Fruit fly (Drosophila melanogaster) whole organism, embryonic: Measurements from ENCODE around the gene Rab9E.

Experiments used
- ATbp ChIP-seq: fragments of 200-800 bp; sonication (Bioruptor generic); optimal IDR thresholded peaks from 2 replicates; lab custom pipeline; 2017; ENCODE audit warnings: missing biosample characterization, mild to moderate bottlenecking, missing genetic modification characterization, missing genetic modification reagents
- Asciz ChIP-seq: fragments of 200-800 bp; sonication (Bioruptor generic); optimal IDR thresholded peaks from 2 replicates; lab custom pipeline; 2017; ENCODE audit warnings: missing biosample characterization, mild to moderate bottlenecking, missing genetic modification characterization, missing genetic modification reagents
- Atf6 ChIP-seq: fragments of 200-800 bp; sonication (Bioruptor generic); IDR thresholded peaks from 2 replicates; pipeline ENCODE4 v1.3.6; 2022; ENCODE audit warnings: missing biosample characterization, missing genetic modification characterization
- Awh ChIP-seq: fragments of 200-800 bp; sonication (Bioruptor generic); IDR thresholded peaks from 2 replicates; pipeline ENCODE4, ENCODE4 v1.3.6; 2022; ENCODE audit warnings: missing biosample characterization, missing genetic modification characterization
- BEAF-32 ChIP-seq: fragments of 200-800 bp; sonication (Bioruptor generic); optimal IDR thresholded peaks from 3 replicates; lab custom pipeline; 2017; ENCODE audit warnings: missing biosample characterization, missing genetic modification characterization, mild to moderate bottlenecking, moderate library complexity, missing genetic modification reagents
- CG10321 ChIP-seq: fragments of 200-800 bp; sonication (Bioruptor generic); IDR thresholded peaks from 2 replicates; pipeline ENCODE4 v1.3.6; 2022; ENCODE audit warnings: missing biosample characterization, missing genetic modification characterization
- CG10565 ChIP-seq: fragments of 200-800 bp; sonication (Bioruptor generic); optimal IDR thresholded peaks from 3 replicates; lab custom pipeline; 2016; ENCODE audit warnings: missing biosample characterization, mild to moderate bottlenecking, missing genetic modification characterization
- CG10979 ChIP-seq: fragments of 200-800 bp; sonication (Bioruptor generic); optimal IDR thresholded peaks from 2 replicates; lab custom pipeline; 2018; ENCODE audit warnings: missing biosample characterization, mild to moderate bottlenecking, missing genetic modification characterization, moderate library complexity
- CG11456 ChIP-seq: fragments of 200-800 bp; sonication (Bioruptor generic); IDR thresholded peaks from 3 replicates; pipeline ENCODE4 v1.3.6; 2022; ENCODE audit warnings: missing biosample characterization, missing genetic modification characterization
- CG11504 ChIP-seq: fragments of 200-800 bp; sonication (Bioruptor generic); optimal IDR thresholded peaks from 3 replicates; lab custom pipeline; 2019; ENCODE audit warnings: missing biosample characterization, mild to moderate bottlenecking, missing genetic modification characterization, moderate library complexity
- CG12942 ChIP-seq: fragments of 200-800 bp; sonication (Bioruptor generic); optimal IDR thresholded peaks from 3 replicates; lab custom pipeline; 2016; ENCODE audit warnings: missing biosample characterization, missing genetic modification characterization
- CG13624 ChIP-seq: fragments of 200-800 bp; sonication (Bioruptor generic); optimal IDR thresholded peaks from 2 replicates; lab custom pipeline; 2016; ENCODE audit warnings: missing biosample characterization, missing genetic modification characterization
- CG17186 ChIP-seq: fragments of 200-800 bp; sonication (Bioruptor generic); optimal IDR thresholded peaks from 3 replicates; lab custom pipeline; 2017; ENCODE audit warnings: missing biosample characterization, missing genetic modification reagents, missing genetic modification characterization
- CG1832 ChIP-seq: fragments of 200-800 bp; sonication (Bioruptor generic); optimal IDR thresholded peaks from 2 replicates; lab custom pipeline; 2017; ENCODE audit warnings: missing biosample characterization, mild to moderate bottlenecking, missing genetic modification characterization, inconsistent platforms
- CG31388 ChIP-seq: fragments of 200-800 bp; sonication (Bioruptor generic); optimal IDR thresholded peaks from 2 replicates; lab custom pipeline; 2016; ENCODE audit warnings: missing biosample characterization, missing genetic modification characterization
- CG32767 ChIP-seq: fragments of 200-800 bp; sonication (Bioruptor generic); IDR thresholded peaks from 2 replicates; pipeline ENCODE4 v1.3.6; 2022; ENCODE audit warnings: missing biosample characterization, missing genetic modification characterization
- CG3726 ChIP-seq: fragments of 200-800 bp; sonication (Bioruptor generic); IDR thresholded peaks from 3 replicates; pipeline ENCODE4, ENCODE4 v1.3.6; 2022; ENCODE audit warnings: missing biosample characterization, missing genetic modification characterization
- CG43689 ChIP-seq: fragments of 200-800 bp; sonication (Bioruptor generic); IDR thresholded peaks from 2 replicates; pipeline ENCODE4 v1.3.6; 2022; ENCODE audit warnings: missing biosample characterization, missing genetic modification characterization
- CG4707 ChIP-seq: fragments of 200-800 bp; sonication (Bioruptor generic); optimal IDR thresholded peaks from 2 replicates; lab custom pipeline; 2018; ENCODE audit warnings: missing biosample characterization, mild to moderate bottlenecking, missing genetic modification characterization, moderate library complexity
- CG4730 ChIP-seq: fragments of 200-800 bp; sonication (Bioruptor generic); IDR thresholded peaks from 2 replicates; pipeline ENCODE4 v1.3.6; 2022; ENCODE audit warnings: missing biosample characterization, missing genetic modification characterization
- CG4854 ChIP-seq: fragments of 200-800 bp; sonication (Bioruptor generic); optimal IDR thresholded peaks from 2 replicates; lab custom pipeline; 2016; ENCODE audit warnings: missing biosample characterization, missing genetic modification characterization, inconsistent platforms
- CG7786 ChIP-seq: fragments of 200-800 bp; sonication (Bioruptor generic); optimal IDR thresholded peaks from 2 replicates; lab custom pipeline; 2016; ENCODE audit warnings: missing biosample characterization, missing genetic modification characterization
- CG9215 ChIP-seq: fragments of 200-800 bp; sonication (Bioruptor generic); IDR thresholded peaks from 2 replicates; pipeline ENCODE4 v1.3.6; 2022; ENCODE audit warnings: missing biosample characterization, missing genetic modification characterization
- CG9437 ChIP-seq: fragments of 200-800 bp; sonication (Bioruptor generic); optimal IDR thresholded peaks from 2 replicates; lab custom pipeline; 2018; ENCODE audit warnings: missing biosample characterization, mild to moderate bottlenecking, missing genetic modification characterization
- HLH3B ChIP-seq: fragments of 200-800 bp; sonication (Bioruptor generic); IDR thresholded peaks from 2 replicates; pipeline ENCODE4 v1.3.6; 2022; ENCODE audit warnings: missing biosample characterization, missing genetic modification characterization
- HmgD ChIP-seq: fragments of 200-800 bp; sonication (Bioruptor generic); optimal IDR thresholded peaks from 3 replicates; lab custom pipeline; 2016; ENCODE audit warnings: missing biosample characterization, missing genetic modification characterization
- Lpt ChIP-seq: fragments of >200 bp; optimal IDR thresholded peaks from 2 replicates; lab custom pipeline; 2018; ENCODE audit warnings: missing biosample characterization, missing genetic modification characterization
- Optix ChIP-seq: fragments of 200-800 bp; sonication (Bioruptor generic); IDR thresholded peaks from 3 replicates; pipeline ENCODE4 v1.3.6; 2022; ENCODE audit warnings: missing biosample characterization, missing genetic modification characterization
- Side ChIP-seq: fragments of 200-800 bp; sonication (Bioruptor generic); optimal IDR thresholded peaks from 2 replicates; lab custom pipeline; 2016; ENCODE audit warnings: missing biosample characterization, missing genetic modification characterization
- Sox100B ChIP-seq: fragments of 200-800 bp; sonication (Bioruptor generic); optimal IDR thresholded peaks from 3 replicates; lab custom pipeline; 2018; ENCODE audit warnings: missing biosample characterization, mild to moderate bottlenecking, missing genetic modification characterization
- Sox102F ChIP-seq: fragments of 200-800 bp; sonication (Bioruptor generic); optimal IDR thresholded peaks from 2 replicates; lab custom pipeline; 2018; ENCODE audit warnings: missing biosample characterization, mild to moderate bottlenecking, missing genetic modification characterization, moderate library complexity
- Xbp1 ChIP-seq: fragments of 200-800 bp; sonication (Bioruptor generic); optimal IDR thresholded peaks from 3 replicates; lab custom pipeline; 2016; ENCODE audit warnings: missing biosample characterization, mild to moderate bottlenecking, missing genetic modification characterization
- ase ChIP-seq: fragments of 200-800 bp; sonication (Bioruptor generic); IDR thresholded peaks from 3 replicates; pipeline ENCODE4 v1.3.6; 2022; ENCODE audit warnings: missing biosample characterization, missing genetic modification characterization
- cg ChIP-seq: fragments of 200-800 bp; sonication (Bioruptor generic); optimal IDR thresholded peaks from 3 replicates; lab custom pipeline; 2019; ENCODE audit warnings: missing biosample characterization, mild to moderate bottlenecking, missing genetic modification characterization, moderate library complexity
- chif ChIP-seq, 2 experiments: fragments of 200-800 bp; sonication (Bioruptor generic); optimal IDR thresholded peaks; 3 replicates each; lab custom pipeline; 2016; ENCODE audit warnings: missing biosample characterization in 2 of 2, missing genetic modification characterization in 2 of 2
- chinmo ChIP-seq: fragments of 200-800 bp; sonication (Bioruptor generic); IDR thresholded peaks from 4 replicates; pipeline ENCODE4 v1.3.6; 2022; ENCODE audit warnings: missing biosample characterization, missing genetic modification characterization; ENCODE audit not compliant: partially characterized antibody
- chn ChIP-seq: fragments of 200-800 bp; sonication (Bioruptor generic); optimal IDR thresholded peaks from 2 replicates; lab custom pipeline; 2016; ENCODE audit warnings: missing biosample characterization, missing genetic modification characterization
- crp ChIP-seq, 2 experiments: fragments of 200-800 bp; sonication (Bioruptor generic); optimal IDR thresholded peaks; 2 replicates in 1 of 2; 3 replicates in 1 of 2; lab custom pipeline; 2017; ENCODE audit warnings: missing biosample characterization in 2 of 2, missing genetic modification characterization in 2 of 2, mild to moderate bottlenecking in 1 of 2, moderate library complexity in 1 of 2
- exex ChIP-seq: fragments of 200-800 bp; sonication (Bioruptor generic); optimal IDR thresholded peaks from 4 replicates; lab custom pipeline; 2018; ENCODE audit warnings: missing biosample characterization, mild to moderate bottlenecking, missing genetic modification characterization, moderate library complexity
- fd64A ChIP-seq: fragments of 200-800 bp; sonication (Bioruptor generic); optimal IDR thresholded peaks from 3 replicates; lab custom pipeline; 2018; ENCODE audit warnings: missing biosample characterization, mild to moderate bottlenecking, missing genetic modification characterization
- ham ChIP-seq: fragments of 200-800 bp; sonication (Bioruptor generic); IDR thresholded peaks from 2 replicates; pipeline ENCODE4 v1.3.6; 2022; ENCODE audit warnings: missing biosample characterization, missing genetic modification characterization
- lab ChIP-seq: fragments of 200-800 bp; sonication (Bioruptor generic); optimal IDR thresholded peaks from 3 replicates; lab custom pipeline; 2017; ENCODE audit warnings: missing biosample characterization, missing genetic modification characterization, mild to moderate bottlenecking, moderate library complexity, missing genetic modification reagents
- nau ChIP-seq: fragments of 200-800 bp; sonication (Bioruptor generic); optimal IDR thresholded peaks from 3 replicates; lab custom pipeline; 2017; ENCODE audit warnings: missing biosample characterization, mild to moderate bottlenecking, missing genetic modification characterization, missing genetic modification reagents
- otp ChIP-seq: fragments of 200-800 bp; sonication (Bioruptor generic); IDR thresholded peaks from 3 replicates; pipeline ENCODE4, ENCODE4 v1.3.6; 2022; ENCODE audit warnings: missing biosample characterization, missing genetic modification characterization
- pb ChIP-seq: fragments of 200-800 bp; sonication (Bioruptor generic); optimal IDR thresholded peaks from 3 replicates; lab custom pipeline; 2016; ENCODE audit warnings: missing biosample characterization, missing genetic modification characterization
- ro ChIP-seq: fragments of 200-800 bp; sonication (Bioruptor generic); IDR thresholded peaks from 2 replicates; pipeline ENCODE4 v1.3.6; 2022; ENCODE audit warnings: missing biosample characterization, missing genetic modification characterization
- sens-2 ChIP-seq: fragments of 200-800 bp; sonication (Bioruptor generic); IDR thresholded peaks from 2 replicates; pipeline ENCODE4 v1.3.6; 2022; ENCODE audit warnings: missing biosample characterization, missing genetic modification characterization
- sisA ChIP-seq: fragments of 200-800 bp; sonication (Bioruptor generic); IDR thresholded peaks from 2 replicates; pipeline ENCODE4 v1.3.6; 2022; ENCODE audit warnings: missing biosample characterization, missing genetic modification characterization
- stwl ChIP-seq: fragments of 200-800 bp; sonication (Bioruptor generic); optimal IDR thresholded peaks from 3 replicates; lab custom pipeline; 2018; ENCODE audit warnings: missing biosample characterization, mild to moderate bottlenecking, missing genetic modification characterization, moderate library complexity
- tap ChIP-seq: fragments of 200-800 bp; optimal IDR thresholded peaks from 3 replicates; lab custom pipeline; 2019; ENCODE audit warnings: missing biosample characterization, mild to moderate bottlenecking, missing genetic modification characterization, moderate library complexity
- unpg ChIP-seq: fragments of 200-800 bp; sonication (Bioruptor generic); optimal IDR thresholded peaks from 3 replicates; lab custom pipeline; 2018; ENCODE audit warnings: missing biosample characterization, mild to moderate bottlenecking, missing genetic modification characterization, moderate library complexity
- vfl ChIP-seq: fragments of 200-800 bp; sonication (Bioruptor generic); optimal IDR thresholded peaks from 2 replicates; lab custom pipeline; 2016; ENCODE audit warnings: missing biosample characterization, missing genetic modification characterization

Rab9E gene

dm6 chrX:10628874-10629273 is 32.8 kb downstream of the Rab9E start (continued):
- TF ChIP-seq Side (GFP tag; lab: Kevin White, UChicago) (peak; percentile 10), CG7786 (GFP tag; lab: Kevin White, UChicago) (no peak), chinmo (GFP tag; lab: Robert Waterston, UW) (no peak), chif (GFP tag; optimal IDR thresholded peaks at IDR 0.05; lab: Kevin White, UChicago) (peak in 1 of 2 experiments; percentile 36), lab (GFP tag; lab: Kevin White, UChicago) (peak; percentile 75), ATbp (GFP tag; lab: Kevin White, UChicago) (no peak), CG4854 (GFP tag; lab: Kevin White, UChicago) (no peak), CG13624 (GFP tag; lab: Kevin White, UChicago) (peak; percentile 30), chn (peak; percentile 1), crp (GFP tag; optimal IDR thresholded peaks at IDR 0.05; lab: Kevin White, UChicago) (no peak), BEAF-32 (GFP tag; lab: Kevin White, UChicago) (no peak), Sox102F (GFP tag; lab: Kevin White, UChicago) (peak; percentile 43), CG3726 (GFP tag; lab: Robert Waterston, UW) (no peak), CG10979 (tag; lab: Kevin White, UChicago) (peak; percentile 59), fd64A (no peak), CG10321 (GFP tag; lab: Robert Waterston, UW) (no peak), CG32767 (GFP tag; lab: Robert Waterston, UW) (no peak), CG10565 (GFP tag; lab: Kevin White, UChicago) (no peak), CG1832 (no peak), CG43689 (GFP tag; lab: Robert Waterston, UW) (no peak), sisA (GFP tag; lab: Robert Waterston, UW) (no peak), CG12942 (GFP tag; lab: Kevin White, UChicago) (peak; percentile 11), CG11504 (tag; lab: Kevin White, UChicago) (peak; percentile 69), Atf6 (GFP tag; lab: Robert Waterston, UW) (0 out of 2 replicates have a peak, but pooled peaks have one; percentile 13), HLH3B (GFP tag; lab: Robert Waterston, UW) (no peak), Xbp1 (GFP tag; lab: Kevin White, UChicago) (peak; percentile 35), CG31388 (no peak), Awh (no peak), sens-2 (GFP tag; lab: Robert Waterston, UW) (no peak), Asciz (GFP tag; lab: Kevin White, UChicago) (peak; percentile 9), CG11456 (GFP tag; lab: Robert Waterston, UW) (no peak), tap (tag; lab: Kevin White, UChicago) (no peak), Lpt (GFP tag; lab: Kevin White, UChicago) (no peak), exex (tag; lab: Kevin White, UChicago) (no peak), unpg (peak; percentile 51), CG4707 (GFP tag; lab: Kevin White, UChicago) (no peak), ham (no peak), ro (GFP tag; lab: Robert Waterston, UW) (no peak), nau (GFP tag; lab: Kevin White, UChicago) (peak; percentile 35), pb (no peak), CG4730 (GFP tag; lab: Robert Waterston, UW) (no peak), CG17186 (no peak), HmgD (no peak), Optix (GFP tag; lab: Robert Waterston, UW) (no peak), CG9437 (peak; percentile 44), stwl (tag; lab: Kevin White, UChicago) (no peak), vfl (GFP tag; lab: Kevin White, UChicago) (no peak), Sox100B (GFP tag; lab: Kevin White, UChicago) (peak; percentile 56), ase (GFP tag; lab: Robert Waterston, UW) (no peak), CG9215 (GFP tag; lab: Robert Waterston, UW) (no peak), otp (GFP tag; lab: Robert Waterston, UW) (no peak), cg (GFP tag; lab: Kevin White, UChicago) (no peak)
